Worm (Caenorhabditis elegans) whole organism, late embryonic: ENCODE data around the gene gei-15.

Experiments used
- ama-1 ChIP-seq: fragments of 150-350 bp; optimal IDR thresholded peaks from 2 replicates; lab custom pipeline; 2014
- dmd-4 ChIP-seq: sonication (generic microtip); optimal IDR thresholded peaks from 2 replicates; lab custom pipeline; 2016; ENCODE audit warnings: borderline replicate concordance, missing genetic modification characterization, missing compliant biosample characterization
- elt-2 ChIP-seq: sonication (generic microtip); optimal IDR thresholded peaks from 2 replicates; lab custom pipeline; 2016; ENCODE audit warnings: missing genetic modification reagents, missing genetic modification characterization, missing compliant biosample characterization
- eyg-1 ChIP-seq: sonication (generic microtip); optimal IDR thresholded peaks from 2 replicates; lab custom pipeline; 2016; ENCODE audit warnings: missing genotype, missing genetic modification characterization, missing compliant biosample characterization
- fkh-10 ChIP-seq: fragments of 150-350 bp; optimal IDR thresholded peaks from 2 replicates; lab custom pipeline; 2014; ENCODE audit warnings: missing biosample characterization, missing genetic modification reagents, missing genetic modification characterization
- fkh-6 ChIP-seq: sonication (generic microtip); optimal IDR thresholded peaks from 2 replicates; lab custom pipeline; 2016; ENCODE audit warnings: missing genetic modification characterization, missing compliant biosample characterization
- lim-6 ChIP-seq: sonication (generic microtip); optimal IDR thresholded peaks from 2 replicates; lab custom pipeline; 2016; ENCODE audit warnings: missing genetic modification characterization, missing compliant biosample characterization
- nfya-1 ChIP-seq: sonication (generic microtip); optimal IDR thresholded peaks from 2 replicates; lab custom pipeline; 2017; ENCODE audit warnings: missing genetic modification characterization, mild to moderate bottlenecking, missing compliant biosample characterization, antibody characterized with exemption, moderate library complexity
- pha-4 ChIP-seq: fragments of 150-350 bp; optimal IDR thresholded peaks from 2 replicates; lab custom pipeline; 2018; ENCODE audit warnings: missing biosample characterization, missing genetic modification reagents, missing genetic modification characterization
- pqm-1 ChIP-seq: sonication (generic microtip); optimal IDR thresholded peaks from 2 replicates; lab custom pipeline; 2016; ENCODE audit warnings: missing genetic modification characterization, missing compliant biosample characterization
- rnt-1 ChIP-seq: sonication (generic microtip); optimal IDR thresholded peaks from 2 replicates; lab custom pipeline; 2016; ENCODE audit warnings: missing genetic modification characterization, missing compliant biosample characterization
- sox-2 ChIP-seq: fragments of 200-800 bp; sonication (Bioruptor generic); IDR thresholded peaks from 2 replicates; pipeline ENCODE4 v1.3.6; 2022; ENCODE audit warnings: missing genetic modification reagents, missing genetic modification characterization, missing compliant biosample characterization
- tbx-7 ChIP-seq: sonication (generic microtip); optimal IDR thresholded peaks from 2 replicates; lab custom pipeline; 2016; ENCODE audit warnings: missing genotype, missing genetic modification characterization, missing compliant biosample characterization
- unc-55 ChIP-seq: sonication (generic microtip); optimal IDR thresholded peaks from 2 replicates; lab custom pipeline; 2017; ENCODE audit warnings: missing biosample characterization, missing genetic modification reagents, missing genetic modification characterization

DNA sequence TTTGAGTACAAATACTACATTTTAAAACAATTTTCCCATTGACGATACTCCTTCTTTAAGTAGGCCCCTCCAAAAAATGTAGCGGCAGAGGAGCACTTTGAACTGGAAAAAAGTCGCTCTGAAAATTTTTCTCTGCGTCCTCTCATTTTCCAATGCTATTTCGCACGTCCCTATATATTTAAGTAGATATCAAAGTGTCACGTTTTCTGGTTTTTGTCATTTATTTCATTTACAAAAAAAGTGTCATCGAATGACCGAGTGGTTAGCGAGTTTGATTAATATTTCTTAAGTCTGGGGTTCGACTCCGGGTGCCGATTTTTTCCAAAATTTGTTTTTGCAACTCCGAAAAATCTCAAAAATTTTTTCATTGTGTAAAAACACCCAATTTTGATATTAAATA lies 43.8 kb upstream of the gei-15 start:
- no peak for TF ChIP-seq elt-2
- TF ChIP-seq sox-2 (GFP tag; lab: Robert Waterston, UW) = no peak
- no peak for TF ChIP-seq pha-4 (tag; lab: Kevin White, UChicago)
- TF ChIP-seq nfya-1 (tag; lab: Kevin White, UChicago) = no peak
- TF ChIP-seq fkh-10 = no peak
- TF ChIP-seq pqm-1 = no peak
- no peak for TF ChIP-seq eyg-1 (tag; lab: Kevin White, UChicago)
- TF ChIP-seq rnt-1 (tag; lab: Kevin White, UChicago) = no peak
- no peak for TF ChIP-seq dmd-4 (tag; lab: Kevin White, UChicago)
- no peak for TF ChIP-seq unc-55
- no peak for TF ChIP-seq fkh-6 (tag; lab: Kevin White, UChicago)
- TF ChIP-seq ama-1 (lab: Kevin White, UChicago) = no peak
- TF ChIP-seq tbx-7 (tag; lab: Kevin White, UChicago) = no peak
- no peak for TF ChIP-seq lim-6 (tag; lab: Kevin White, UChicago)
